ENCODE assay signal across 1 fruit fly cellular context in the genomic region with DNA sequence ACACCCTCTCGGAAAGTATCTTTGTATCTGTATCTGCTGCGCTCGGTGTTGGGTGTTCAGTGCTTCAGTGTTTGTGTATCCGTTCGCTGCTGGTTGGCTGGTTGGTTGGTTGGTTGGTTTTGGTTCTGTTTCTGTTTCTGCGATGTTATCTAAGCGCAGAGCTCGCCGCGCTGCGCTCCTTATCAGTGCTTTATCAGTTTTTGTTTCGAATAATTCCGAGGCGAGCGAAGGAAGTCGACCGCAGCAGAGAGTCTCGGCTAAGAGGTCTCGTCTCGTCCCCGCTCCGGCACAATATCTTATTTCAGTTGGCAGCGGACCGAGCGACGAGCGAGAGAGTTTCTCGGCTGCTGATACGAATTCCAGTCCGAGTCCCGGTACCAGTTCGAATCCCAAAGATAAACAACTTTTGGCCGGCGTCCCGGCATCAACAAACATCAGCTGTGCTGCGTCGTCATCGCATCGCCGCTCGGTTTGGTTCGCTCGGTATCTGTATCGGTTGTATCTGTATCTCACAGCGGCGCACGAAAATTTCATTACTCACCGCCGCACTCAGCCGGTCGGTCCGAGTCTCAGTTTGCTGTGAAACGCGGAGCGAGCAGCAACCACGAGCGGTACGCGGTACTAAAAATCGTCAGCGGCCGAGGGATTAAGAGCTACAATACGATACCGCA.
TF ChIP-seq lines count a peak whose summit lies in the region.

No protein-coding gene starts in this region.

TF ChIP-seq in whole organism, embryonic, 481 proteins besides CTCF, POLR2A, EP300 and RAD21 (continued from another document and continues in another):
- no peak for TF ChIP-seq hkb (optimal IDR thresholded peaks at IDR 0.05; lab: Kevin White, UChicago)
- peak; percentile 60 for TF ChIP-seq hkb (GFP tag; IDR thresholded peaks at IDR 0.05; lab: Robert Waterston, UW)
- peak; percentile 41 for TF ChIP-seq D19A (tag; optimal IDR thresholded peaks at IDR 0.05; lab: Kevin White, UChicago)
- peak; percentile 93 for TF ChIP-seq Nf-YB (GFP tag; optimal IDR thresholded peaks at IDR 0.05; lab: Kevin White, UChicago)
- no peak for TF ChIP-seq CG7372 (GFP tag; IDR thresholded peaks at IDR 0.05; lab: Robert Waterston, UW)
- peak; percentile 19 for TF ChIP-seq Hand (GFP tag; optimal IDR thresholded peaks at IDR 0.05; lab: Kevin White, UChicago)
- peak; percentile 53 for TF ChIP-seq ewg (GFP tag; optimal IDR thresholded peaks at IDR 0.05; lab: Kevin White, UChicago)
- no peak for TF ChIP-seq CG6683 (GFP tag; optimal IDR thresholded peaks at IDR 0.05; lab: Kevin White, UChicago)
- TF ChIP-seq sna (GFP tag; IDR thresholded peaks at IDR 0.05; lab: Robert Waterston, UW; ENCODE audit: partially characterized antibody): peak; percentile 57; the same call in 1 of the 2 replicates
- no peak for TF ChIP-seq Hmx (GFP tag; optimal IDR thresholded peaks at IDR 0.05; lab: Kevin White, UChicago)
- 0 out of 2 replicates have a peak, but pooled peaks have one; percentile 32 for TF ChIP-seq aop (GFP tag; IDR thresholded peaks at IDR 0.05; lab: Robert Waterston, UW)
- TF ChIP-seq lov (optimal IDR thresholded peaks at IDR 0.05; lab: Kevin White, UChicago): no peak
- TF ChIP-seq lov (GFP tag; IDR thresholded peaks at IDR 0.05; lab: Robert Waterston, UW): 0 out of 3 replicates have a peak, but pooled peaks have one; percentile 13
- peak in 1 of 2 experiments; percentile 59 for TF ChIP-seq Pdp1 (GFP tag; optimal IDR thresholded peaks at IDR 0.05; lab: Kevin White, UChicago)
- peak; percentile 78 for TF ChIP-seq gro (GFP tag; optimal IDR thresholded peaks at IDR 0.05; lab: Kevin White, UChicago)
- no peak for TF ChIP-seq corto (GFP tag; optimal IDR thresholded peaks at IDR 0.05; lab: Kevin White, UChicago)
- TF ChIP-seq ash1 (GFP tag; optimal IDR thresholded peaks at IDR 0.05; lab: Kevin White, UChicago): peak; percentile 35
- TF ChIP-seq CG18011 (GFP tag; optimal IDR thresholded peaks at IDR 0.05; lab: Kevin White, UChicago): peak; percentile 13
- peak; percentile 32 for TF ChIP-seq CG7928 (GFP tag; optimal IDR thresholded peaks at IDR 0.05; lab: Kevin White, UChicago)
- peak in 1 of 2 experiments; percentile 86 for TF ChIP-seq insv (GFP tag; optimal IDR thresholded peaks at IDR 0.05; lab: Kevin White, UChicago)
- peak; percentile 32; the same call in 1 of the 2 replicates for TF ChIP-seq CG8765 (GFP tag; IDR thresholded peaks at IDR 0.05; lab: Robert Waterston, UW)
- TF ChIP-seq CG17186 (GFP tag; optimal IDR thresholded peaks at IDR 0.05; lab: Kevin White, UChicago): no peak
- peak; percentile 49 for TF ChIP-seq lbe (GFP tag; optimal IDR thresholded peaks at IDR 0.05; lab: Kevin White, UChicago)
- no peak for TF ChIP-seq danr (GFP tag; IDR thresholded peaks at IDR 0.05; lab: Robert Waterston, UW)
- TF ChIP-seq CG8924 (tag; optimal IDR thresholded peaks at IDR 0.05; lab: Kevin White, UChicago): peak; percentile 42
- TF ChIP-seq CG15601 (tag; optimal IDR thresholded peaks at IDR 0.05; lab: Kevin White, UChicago): peak; percentile 6
- TF ChIP-seq CG17568 (GFP tag; optimal IDR thresholded peaks at IDR 0.05; lab: Kevin White, UChicago): no peak
- no peak for TF ChIP-seq CG15696 (tag; optimal IDR thresholded peaks at IDR 0.05; lab: Kevin White, UChicago)
- 0 out of 2 replicates have a peak, but pooled peaks have one; percentile 19 for TF ChIP-seq CG16779 (GFP tag; IDR thresholded peaks at IDR 0.05; lab: Robert Waterston, UW)
- peak; percentile 97 for TF ChIP-seq CG10543 (GFP tag; optimal IDR thresholded peaks at IDR 0.05; lab: Kevin White, UChicago)
- peak; percentile 15 for TF ChIP-seq MESR4 (GFP tag; optimal IDR thresholded peaks at IDR 0.05; lab: Kevin White, UChicago)
- TF ChIP-seq sd (tag; optimal IDR thresholded peaks at IDR 0.05; lab: Kevin White, UChicago): peak; percentile 83
- TF ChIP-seq pfk (GFP tag; optimal IDR thresholded peaks at IDR 0.05; lab: Kevin White, UChicago): peak; percentile 25
- no peak for TF ChIP-seq CG4854 (GFP tag; optimal IDR thresholded peaks at IDR 0.05; lab: Kevin White, UChicago)
- TF ChIP-seq CG7745 (tag; optimal IDR thresholded peaks at IDR 0.05; lab: Kevin White, UChicago): peak; percentile 28
- TF ChIP-seq her (GFP tag; optimal IDR thresholded peaks at IDR 0.05; lab: Kevin White, UChicago): peak; percentile 81
- TF ChIP-seq fd96Cb (tag; optimal IDR thresholded peaks at IDR 0.05; lab: Kevin White, UChicago): no peak
- TF ChIP-seq dpn (GFP tag; optimal IDR thresholded peaks at IDR 0.05; lab: Kevin White, UChicago): no peak
- TF ChIP-seq pan (optimal IDR thresholded peaks at IDR 0.05; lab: Kevin White, UChicago): no peak
- TF ChIP-seq pan (GFP tag; optimal IDR thresholded peaks at IDR 0.05 in 1 of 2, IDR thresholded peaks at IDR 0.05 in 1 of 2): peak in 1 of 2 experiments; percentile 24
- peak; percentile 16 to 81 for TF ChIP-seq crp (GFP tag; optimal IDR thresholded peaks at IDR 0.05; lab: Kevin White, UChicago)
- peak; percentile 98 for TF ChIP-seq CG12769 (tag; optimal IDR thresholded peaks at IDR 0.05; lab: Kevin White, UChicago)
- no peak for TF ChIP-seq Lpt (GFP tag; optimal IDR thresholded peaks at IDR 0.05; lab: Kevin White, UChicago)
- no peak for TF ChIP-seq CG5953 (GFP tag; IDR thresholded peaks at IDR 0.05; lab: Robert Waterston, UW)
- no peak for TF ChIP-seq CG8944 (GFP tag; optimal IDR thresholded peaks at IDR 0.05; lab: Kevin White, UChicago)
- peak; percentile 21 for TF ChIP-seq CG15269 (tag; optimal IDR thresholded peaks at IDR 0.05; lab: Kevin White, UChicago)
- peak; percentile 45 for TF ChIP-seq CG17359 (tag; optimal IDR thresholded peaks at IDR 0.05; lab: Kevin White, UChicago)
- TF ChIP-seq CG8290 (GFP tag; optimal IDR thresholded peaks at IDR 0.05; lab: Kevin White, UChicago): peak; percentile 21
- peak in 1 of 2 experiments; percentile 80 for TF ChIP-seq CG8290 (tag; optimal IDR thresholded peaks at IDR 0.05; lab: Kevin White, UChicago)
- TF ChIP-seq amos (GFP tag; IDR thresholded peaks at IDR 0.05; lab: Robert Waterston, UW; ENCODE audit: partially characterized antibody): peak; percentile 59; the same call in 1 of the 2 replicates
- TF ChIP-seq Blimp-1 (GFP tag; optimal IDR thresholded peaks at IDR 0.05; lab: Kevin White, UChicago): peak; percentile 19
- TF ChIP-seq CG8478 (optimal IDR thresholded peaks at IDR 0.05; lab: Kevin White, UChicago): no peak
- TF ChIP-seq tx (GFP tag; optimal IDR thresholded peaks at IDR 0.05; lab: Kevin White, UChicago): no peak
- peak; percentile 16 for TF ChIP-seq CG13296 (GFP tag; optimal IDR thresholded peaks at IDR 0.05; lab: Kevin White, UChicago)
- TF ChIP-seq Dip3 (GFP tag; optimal IDR thresholded peaks at IDR 0.05; lab: Kevin White, UChicago): no peak
- TF ChIP-seq Opbp (GFP tag; IDR thresholded peaks at IDR 0.05; lab: Robert Waterston, UW; ENCODE audit: partially characterized antibody): peak; percentile 72; the same call in 2 of the 3 replicates
- peak; percentile 46 for TF ChIP-seq CG7987 (GFP tag; optimal IDR thresholded peaks at IDR 0.05; lab: Kevin White, UChicago)
- TF ChIP-seq Mrtf (GFP tag; IDR thresholded peaks at IDR 0.05; lab: Robert Waterston, UW): no peak
- no peak for TF ChIP-seq Aef1 (GFP tag; IDR thresholded peaks at IDR 0.05; lab: Robert Waterston, UW)
- no peak for TF ChIP-seq CG7357 (GFP tag; IDR thresholded peaks at IDR 0.05; lab: Robert Waterston, UW)
- peak; percentile 42 for TF ChIP-seq CG17385 (GFP tag; optimal IDR thresholded peaks at IDR 0.05; lab: Kevin White, UChicago)
- no peak for TF ChIP-seq al (GFP tag; IDR thresholded peaks at IDR 0.05; lab: Robert Waterston, UW)
- no peak for TF ChIP-seq CG10274 (GFP tag; optimal IDR thresholded peaks at IDR 0.05; lab: Kevin White, UChicago)
- peak; percentile 51 for TF ChIP-seq fd64A (GFP tag; optimal IDR thresholded peaks at IDR 0.05; lab: Kevin White, UChicago)
- TF ChIP-seq Xrp1 (GFP tag; IDR thresholded peaks at IDR 0.05; lab: Robert Waterston, UW): peak; percentile 58
- TF ChIP-seq CG7839 (tag; optimal IDR thresholded peaks at IDR 0.05; lab: Kevin White, UChicago): peak; percentile 42
- no peak for TF ChIP-seq Hr78 (GFP tag; optimal IDR thresholded peaks at IDR 0.05; lab: Kevin White, UChicago)
- TF ChIP-seq CG6654 (GFP tag; optimal IDR thresholded peaks at IDR 0.05; lab: Kevin White, UChicago): no peak
- no peak for TF ChIP-seq CG1792 (GFP tag; optimal IDR thresholded peaks at IDR 0.05; lab: Kevin White, UChicago)
- TF ChIP-seq CG17328 (GFP tag; IDR thresholded peaks at IDR 0.05; lab: Robert Waterston, UW): peak; percentile 41
- TF ChIP-seq CG9727 (GFP tag; optimal IDR thresholded peaks at IDR 0.05; lab: Kevin White, UChicago): peak; percentile 48
- peak; percentile 60 for TF ChIP-seq MTF-1 (GFP tag; optimal IDR thresholded peaks at IDR 0.05; lab: Kevin White, UChicago; ENCODE audit: borderline replicate concordance)
- TF ChIP-seq CG31365 (tag; optimal IDR thresholded peaks at IDR 0.05; lab: Kevin White, UChicago): peak; percentile 0
- no peak for TF ChIP-seq yki (optimal IDR thresholded peaks at IDR 0.05; lab: Kevin White, UChicago)
- TF ChIP-seq repo (GFP tag; optimal IDR thresholded peaks at IDR 0.05; lab: Kevin White, UChicago): no peak
- TF ChIP-seq oc (tag; optimal IDR thresholded peaks at IDR 0.05; lab: Kevin White, UChicago): peak; percentile 90
- TF ChIP-seq Nf-YA (GFP tag; IDR thresholded peaks at IDR 0.05; lab: Robert Waterston, UW): peak; percentile 60; the same call in 1 of the 2 replicates
- peak; percentile 61; the same call in 1 of the 2 replicates for TF ChIP-seq CG32767 (GFP tag; IDR thresholded peaks at IDR 0.05; lab: Robert Waterston, UW)
- TF ChIP-seq mld (GFP tag; IDR thresholded peaks at IDR 0.05; lab: Robert Waterston, UW; ENCODE audit: partially characterized antibody): 0 out of 3 replicates have a peak, but pooled peaks have one; percentile 51
- peak; percentile 88 for TF ChIP-seq cg (GFP tag; optimal IDR thresholded peaks at IDR 0.05; lab: Kevin White, UChicago)
- no peak for TF ChIP-seq CG12155 (GFP tag; optimal IDR thresholded peaks at IDR 0.05; lab: Kevin White, UChicago)
- no peak for TF ChIP-seq sim (GFP tag; IDR thresholded peaks at IDR 0.05; lab: Robert Waterston, UW)
- TF ChIP-seq CG4360 (GFP tag; IDR thresholded peaks at IDR 0.05; lab: Robert Waterston, UW): peak; percentile 33
- TF ChIP-seq CG14667 (GFP tag; IDR thresholded peaks at IDR 0.05; lab: Robert Waterston, UW): no peak
- peak in 1 of 2 experiments; percentile 56 for TF ChIP-seq chif (GFP tag; optimal IDR thresholded peaks at IDR 0.05; lab: Kevin White, UChicago)
- no peak for TF ChIP-seq CG4707 (GFP tag; optimal IDR thresholded peaks at IDR 0.05; lab: Kevin White, UChicago)
- TF ChIP-seq CG12071 (GFP tag; optimal IDR thresholded peaks at IDR 0.05; lab: Kevin White, UChicago): peak; percentile 71
- TF ChIP-seq CG1529 (GFP tag; optimal IDR thresholded peaks at IDR 0.05; lab: Kevin White, UChicago): no peak
- TF ChIP-seq sens-2 (GFP tag; IDR thresholded peaks at IDR 0.05; lab: Robert Waterston, UW): no peak
- TF ChIP-seq maf-S (GFP tag; optimal IDR thresholded peaks at IDR 0.05; lab: Kevin White, UChicago): peak; percentile 9
- TF ChIP-seq zfh2 (GFP tag; optimal IDR thresholded peaks at IDR 0.05; lab: Kevin White, UChicago): no peak
- peak; percentile 57; the same call in 1 of the 3 replicates for TF ChIP-seq z (GFP tag; IDR thresholded peaks at IDR 0.05; lab: Robert Waterston, UW)
- no peak for TF ChIP-seq lmd (GFP tag; IDR thresholded peaks at IDR 0.05; lab: Robert Waterston, UW)
- peak; percentile 61 for TF ChIP-seq CG18599 (GFP tag; optimal IDR thresholded peaks at IDR 0.05; lab: Kevin White, UChicago)
- TF ChIP-seq CG31388 (GFP tag; optimal IDR thresholded peaks at IDR 0.05; lab: Kevin White, UChicago): no peak
- no peak for TF ChIP-seq usp (GFP tag; optimal IDR thresholded peaks at IDR 0.05; lab: Kevin White, UChicago)
- TF ChIP-seq ato (GFP tag; IDR thresholded peaks at IDR 0.05; lab: Robert Waterston, UW; ENCODE audit: partially characterized antibody): no peak
- peak; percentile 96 for TF ChIP-seq CG2199 (GFP tag; IDR thresholded peaks at IDR 0.05; lab: Robert Waterston, UW)
- peak; percentile 86 for TF ChIP-seq Adf1 (GFP tag; IDR thresholded peaks at IDR 0.05; lab: Robert Waterston, UW)
- peak; percentile 92 for TF ChIP-seq CG34422 (GFP tag; IDR thresholded peaks at IDR 0.05; lab: Robert Waterston, UW)
- TF ChIP-seq ham (GFP tag; IDR thresholded peaks at IDR 0.05; lab: Robert Waterston, UW): no peak
- TF ChIP-seq Xbp1 (GFP tag; optimal IDR thresholded peaks at IDR 0.05; lab: Kevin White, UChicago): no peak
- peak; percentile 49 for TF ChIP-seq D19B (GFP tag; optimal IDR thresholded peaks at IDR 0.05; lab: Kevin White, UChicago)
- no peak for TF ChIP-seq CG7963 (GFP tag; IDR thresholded peaks at IDR 0.05; lab: Robert Waterston, UW; ENCODE audit: partially characterized antibody)
- peak; percentile 8 for TF ChIP-seq CG12744 (GFP tag; optimal IDR thresholded peaks at IDR 0.05; lab: Kevin White, UChicago)
- no peak for TF ChIP-seq Tbp (GFP tag; optimal IDR thresholded peaks at IDR 0.05; lab: Kevin White, UChicago)
- TF ChIP-seq PHDP (tag; optimal IDR thresholded peaks at IDR 0.05; lab: Kevin White, UChicago): peak; percentile 28
- TF ChIP-seq CG2889 (GFP tag; IDR thresholded peaks at IDR 0.05; lab: Robert Waterston, UW): no peak
- TF ChIP-seq Ets65A (GFP tag; lab: Kevin White, UChicago): no peak
- no peak for TF ChIP-seq Dek (tag; optimal IDR thresholded peaks at IDR 0.05; lab: Kevin White, UChicago)
- no peak for TF ChIP-seq CG10321 (GFP tag; IDR thresholded peaks at IDR 0.05; lab: Robert Waterston, UW)
- TF ChIP-seq rib (GFP tag; IDR thresholded peaks at IDR 0.05; lab: Robert Waterston, UW): peak; percentile 79
- no peak for TF ChIP-seq psq (GFP tag; optimal IDR thresholded peaks at IDR 0.05; lab: Kevin White, UChicago)
- peak; percentile 48 for TF ChIP-seq CG2712 (tag; optimal IDR thresholded peaks at IDR 0.05; lab: Kevin White, UChicago)
- no peak for TF ChIP-seq Myb (GFP tag; optimal IDR thresholded peaks at IDR 0.05; lab: Kevin White, UChicago)
- peak; percentile 49 for TF ChIP-seq cwo (GFP tag; optimal IDR thresholded peaks at IDR 0.05; lab: Kevin White, UChicago)
- TF ChIP-seq p53 (GFP tag; optimal IDR thresholded peaks at IDR 0.05; lab: Kevin White, UChicago): no peak
- peak; percentile 99 for TF ChIP-seq Deaf1 (tag; optimal IDR thresholded peaks at IDR 0.05; lab: Kevin White, UChicago)
- TF ChIP-seq otp (GFP tag; IDR thresholded peaks at IDR 0.05; lab: Robert Waterston, UW): 0 out of 3 replicates have a peak, but pooled peaks have one; percentile 33
- TF ChIP-seq sr (GFP tag; IDR thresholded peaks at IDR 0.05; lab: Robert Waterston, UW): 0 out of 3 replicates have a peak, but pooled peaks have one; percentile 42
- peak; percentile 52 to 75 for TF ChIP-seq Trl (optimal IDR thresholded peaks at IDR 0.05; lab: Kevin White, UChicago)
- peak; percentile 63 for TF ChIP-seq Trl (GFP tag; optimal IDR thresholded peaks at IDR 0.05; lab: Kevin White, UChicago)
